Worm (Caenorhabditis elegans) whole organism, early embryonic: ENCODE data around the gene ugt-18.
A peak's percentile ranks its signal among the peaks of the same experiment; 100 is the strongest.

ENCODE experiments used
- B0310.2 ChIP-seq: sonication (generic microtip); optimal IDR thresholded peaks from 2 replicates; lab custom pipeline; 2016; ENCODE audit warnings: mild to moderate bottlenecking, missing genetic modification characterization, missing compliant biosample characterization
- ama-1 ChIP-seq: fragments of 150-350 bp; optimal IDR thresholded peaks from 2 replicates; lab custom pipeline; 2014
- ceh-13 ChIP-seq: fragments of 200-800 bp; sonication (Bioruptor generic); optimal IDR thresholded peaks from 2 replicates; lab custom pipeline; 2018; ENCODE audit warnings: mild to moderate bottlenecking, missing genetic modification characterization, missing compliant biosample characterization
- ceh-36 ChIP-seq: sonication (generic microtip); optimal IDR thresholded peaks from 2 replicates; lab custom pipeline; 2016; ENCODE audit warnings: missing genetic modification characterization, inconsistent platforms, missing compliant biosample characterization
- ets-7 ChIP-seq: sonication (generic microtip); optimal IDR thresholded peaks from 2 replicates; lab custom pipeline; 2016; ENCODE audit warnings: missing genotype, missing genetic modification characterization, missing compliant biosample characterization
- flt-1 ChIP-seq: fragments of 200-800 bp; sonication (Bioruptor generic); IDR thresholded peaks from 2 replicates; pipeline ENCODE4 v1.3.6; 2022; ENCODE audit warnings: missing genetic modification characterization, missing compliant biosample characterization
- hmbx-1 ChIP-seq: sonication (generic microtip); optimal IDR thresholded peaks from 2 replicates; lab custom pipeline; 2016; ENCODE audit warnings: mild to moderate bottlenecking, missing genetic modification characterization, missing compliant biosample characterization
- hmg-4 ChIP-seq: fragments of 200-800 bp; sonication (Bioruptor generic); optimal IDR thresholded peaks from 2 replicates; lab custom pipeline; 2018; ENCODE audit warnings: mild to moderate bottlenecking, missing genetic modification characterization, missing compliant biosample characterization
- hnd-1 ChIP-seq: sonication (generic microtip); optimal IDR thresholded peaks from 2 replicates; lab custom pipeline; 2016; ENCODE audit warnings: missing genetic modification characterization, missing compliant biosample characterization
- pes-1 ChIP-seq: fragments of 200-800 bp; sonication (Bioruptor generic); IDR thresholded peaks from 2 replicates; pipeline ENCODE4 v1.3.6; 2022; ENCODE audit warnings: missing genetic modification reagents, missing genetic modification characterization, missing compliant biosample characterization
- scrt-1 ChIP-seq: fragments of 200-800 bp; sonication (Bioruptor generic); IDR thresholded peaks from 2 replicates; pipeline ENCODE4 v1.3.6; 2022; ENCODE audit warnings: missing genetic modification characterization, missing compliant biosample characterization
- sea-1 ChIP-seq: fragments of 200-800 bp; sonication (Bioruptor generic); conservative IDR thresholded peaks from 2 replicates; pipeline ENCODE4 v1.3.6; 2022; ENCODE audit warnings: missing genetic modification characterization, missing compliant biosample characterization
- tra-4 ChIP-seq: sonication (generic microtip); optimal IDR thresholded peaks from 2 replicates; lab custom pipeline; 2017; ENCODE audit warnings: missing genetic modification characterization, missing compliant biosample characterization

- TF ChIP-seq B0310.2 (tag; lab: Kevin White, UChicago), result no peak
- no peak for TF ChIP-seq ceh-36
- TF ChIP-seq tra-4 (tag; lab: Kevin White, UChicago), result no peak
- TF ChIP-seq ama-1, result no peak
- TF ChIP-seq hmg-4 (GFP tag; lab: Kevin White, UChicago), result peak; percentile 57
- no peak for TF ChIP-seq ceh-13 (GFP tag; lab: Kevin White, UChicago)
- peak; percentile 57 for TF ChIP-seq flt-1 (GFP tag; lab: Robert Waterston, UW)
- TF ChIP-seq scrt-1 (GFP tag; lab: Robert Waterston, UW), result no peak
- TF ChIP-seq sea-1 (GFP tag; lab: Robert Waterston, UW), result peak; percentile 74; the same call in 1 of the 2 replicates
- no peak for TF ChIP-seq ets-7 (tag; lab: Kevin White, UChicago)
- no peak for TF ChIP-seq pes-1 (GFP tag; lab: Robert Waterston, UW)
- TF ChIP-seq hmbx-1, result no peak
- TF ChIP-seq hnd-1 (tag; lab: Kevin White, UChicago), result peak; percentile 53
Observed at ce11 chrV:12869948-12870347, 49.9 kb downstream of the ugt-18 start, which contains the start of gene T07F10.3.
